Worm (Caenorhabditis elegans) whole organism, L3 larva: ENCODE measurements around the gene C23H3.9.

Experiments used
- hmg-11 ChIP-seq: sonication (generic microtip); optimal IDR thresholded peaks from 2 replicates; lab custom pipeline; 2016; ENCODE audit warnings: missing genetic modification characterization, missing compliant biosample characterization
- lin-39 ChIP-seq: fragments of 150-350 bp; optimal IDR thresholded peaks from 2 replicates; lab custom pipeline; 2018; ENCODE audit warnings: missing biosample characterization, missing genetic modification reagents, missing genetic modification characterization
- mdl-1 ChIP-seq: fragments of 150-350 bp; optimal IDR thresholded peaks from 2 replicates; lab custom pipeline; 2014; ENCODE audit warnings: missing biosample characterization, missing genetic modification characterization
- nhr-237 ChIP-seq: fragments of 150-350 bp; optimal IDR thresholded peaks from 2 replicates; lab custom pipeline; 2014; ENCODE audit warnings: missing biosample characterization, missing genetic modification characterization
- nhr-76 ChIP-seq: fragments of 150-350 bp; sonication (generic microtip); optimal IDR thresholded peaks from 5 replicates; lab custom pipeline; 2014; ENCODE audit warnings: missing biosample characterization, missing genetic modification characterization
- pha-4 ChIP-seq: fragments of 150-350 bp; optimal IDR thresholded peaks from 2 replicates; lab custom pipeline; 2014; ENCODE audit warnings: missing biosample characterization, missing genetic modification reagents, missing genetic modification characterization
- snpc-4 ChIP-seq: fragments of 150-350 bp; optimal IDR thresholded peaks from 2 replicates; lab custom pipeline; 2014; ENCODE audit warnings: missing biosample characterization, missing genetic modification characterization
- unc-62 ChIP-seq: fragments of 150-350 bp; sonication (generic microtip); optimal IDR thresholded peaks from 4 replicates; lab custom pipeline; 2014; ENCODE audit warnings: missing biosample characterization, missing genetic modification reagents, missing genetic modification characterization
- ztf-11 ChIP-seq: fragments of 150-350 bp; optimal IDR thresholded peaks from 2 replicates; lab custom pipeline; 2014; ENCODE audit warnings: missing biosample characterization, missing genetic modification characterization

- TF ChIP-seq hmg-11, result no peak
- no peak for TF ChIP-seq ztf-11 (tag; lab: Kevin White, UChicago)
- no peak for TF ChIP-seq nhr-76
- TF ChIP-seq lin-39 (tag; lab: Kevin White, UChicago), result no peak
- TF ChIP-seq unc-62 (GFP tag; lab: Kevin White, UChicago), result no peak
- TF ChIP-seq nhr-237, result no peak
- TF ChIP-seq mdl-1, result no peak
- no peak for TF ChIP-seq pha-4 (tag; lab: Kevin White, UChicago)
- TF ChIP-seq snpc-4 (tag; lab: Kevin White, UChicago), result no peak
These were observed 33.0 kb downstream of the C23H3.9 start, which contains the start of gene rpt-4 for ce11 chrII:46116-46515.
